Fruit fly (Drosophila melanogaster) whole organism, wandering third instar larva: Measurements from ENCODE around the gene CG32243.
A peak's percentile ranks its signal among the peaks of the same experiment; 100 is the strongest.

Experiments used
- Abd-B ChIP-seq: fragments of >200 bp; optimal IDR thresholded peaks from 2 replicates; lab custom pipeline; 2017; ENCODE audit warnings: missing biosample characterization, missing genetic modification characterization
- CG9705 ChIP-seq: fragments of 200-800 bp; sonication (Bioruptor generic); optimal IDR thresholded peaks from 2 replicates; lab custom pipeline; 2018; ENCODE audit warnings: missing biosample characterization, mild to moderate bottlenecking, missing genetic modification characterization
- CrebA ChIP-seq: fragments of 200-800 bp; sonication (Bioruptor generic); optimal IDR thresholded peaks from 2 replicates; lab custom pipeline; 2016; ENCODE audit warnings: missing biosample characterization, mild to moderate bottlenecking, missing genetic modification characterization, borderline replicate concordance
- Dfd ChIP-seq: fragments of >200 bp; optimal IDR thresholded peaks from 2 replicates; lab custom pipeline; 2017; ENCODE audit warnings: missing biosample characterization, missing genetic modification characterization
- Dif ChIP-seq: fragments of 200-275, 200-300 bp; sonication (Bioruptor generic); optimal IDR thresholded peaks from 2 replicates; lab custom pipeline; 2018; ENCODE audit warnings: missing biosample characterization, missing genetic modification characterization; ENCODE audit not compliant: partially characterized antibody
- GATAd ChIP-seq: sonication (Bioruptor generic); optimal IDR thresholded peaks from 2 replicates; lab custom pipeline; 2016; ENCODE audit warnings: missing biosample characterization, missing genetic modification characterization
- HLH106 ChIP-seq: fragments of 200-800 bp; optimal IDR thresholded peaks from 3 replicates; lab custom pipeline; 2019; ENCODE audit warnings: missing biosample characterization, mild to moderate bottlenecking, missing genetic modification characterization, moderate library complexity
- Hnf4 ChIP-seq: fragments of 200-800 bp; sonication (Bioruptor generic); optimal IDR thresholded peaks from 2 replicates; lab custom pipeline; 2016; ENCODE audit warnings: missing biosample characterization, mild to moderate bottlenecking, missing genetic modification characterization
- Hr78 ChIP-seq: fragments of >200 bp; optimal IDR thresholded peaks from 2 replicates; lab custom pipeline; 2017; ENCODE audit warnings: missing biosample characterization, missing genetic modification characterization
- Hr83 ChIP-seq: fragments of 200-300 bp; sonication (Bioruptor generic); optimal IDR thresholded peaks from 2 replicates; lab custom pipeline; 2016; ENCODE audit warnings: missing biosample characterization, mild to moderate bottlenecking, missing genetic modification characterization, moderate library complexity; ENCODE audit not compliant: poor library complexity, severe bottlenecking
- Jra ChIP-seq: sonication (Bioruptor generic); optimal IDR thresholded peaks from 2 replicates; lab custom pipeline; 2016; ENCODE audit warnings: missing biosample characterization, missing genetic modification characterization
- Mio ChIP-seq: sonication (Bioruptor generic); optimal IDR thresholded peaks from 2 replicates; lab custom pipeline; 2016; ENCODE audit warnings: missing biosample characterization, missing genetic modification characterization
- Myc ChIP-seq: fragments of >200 bp; optimal IDR thresholded peaks from 2 replicates; lab custom pipeline; 2017
- Rel ChIP-seq, 2 experiments: fragments of 200-800 bp; sonication (Bioruptor generic) in 1 of 2; optimal IDR thresholded peaks; 2 replicates in 1 of 2; 3 replicates in 1 of 2; lab custom pipeline; 2016 to 2019; ENCODE audit warnings: mild to moderate bottlenecking in 2 of 2, missing biosample characterization in 2 of 2, missing genetic modification characterization in 2 of 2, moderate library complexity in 1 of 2
- Sp1 ChIP-seq: fragments of 200-800 bp; sonication (Bioruptor generic); optimal IDR thresholded peaks from 3 replicates; lab custom pipeline; 2019; ENCODE audit warnings: missing biosample characterization, mild to moderate bottlenecking, missing genetic modification characterization, moderate library complexity
- Vsx2 ChIP-seq: fragments of 200-300, 225-300 bp; sonication (Bioruptor generic); optimal IDR thresholded peaks from 2 replicates; lab custom pipeline; 2018; ENCODE audit warnings: missing biosample characterization, missing genetic modification characterization; ENCODE audit not compliant: partially characterized antibody
- br ChIP-seq: fragments of 200-800 bp; sonication (Bioruptor generic); optimal IDR thresholded peaks from 2 replicates; lab custom pipeline; 2016; ENCODE audit warnings: missing biosample characterization, missing genetic modification characterization
- brk ChIP-seq: fragments of 200-800 bp; sonication (Bioruptor generic); optimal IDR thresholded peaks from 2 replicates; lab custom pipeline; 2016; ENCODE audit warnings: missing biosample characterization, mild to moderate bottlenecking, missing genetic modification characterization
- dl ChIP-seq, 2 experiments: fragments of 175-275, 200-275 bp in 1 of 2; fragments of 200-275 bp in 1 of 2; sonication (Bioruptor generic); optimal IDR thresholded peaks; lab custom pipeline; 2018; ENCODE audit warnings: mild to moderate bottlenecking in 2 of 2, missing biosample characterization in 2 of 2, missing genetic modification characterization in 2 of 2, moderate library complexity in 2 of 2; ENCODE audit not compliant: partially characterized antibody in 2 of 2, insufficient read depth in 1 of 2
- dmrt93B ChIP-seq: fragments of 200-800 bp; sonication (Bioruptor generic); optimal IDR thresholded peaks from 2 replicates; lab custom pipeline; 2018; ENCODE audit warnings: missing biosample characterization, mild to moderate bottlenecking, missing genetic modification characterization
- dsf ChIP-seq: sonication (Bioruptor generic); optimal IDR thresholded peaks from 2 replicates; lab custom pipeline; 2016; ENCODE audit warnings: missing biosample characterization, missing genetic modification characterization, borderline replicate concordance
- ey ChIP-seq: fragments of 200-800 bp; sonication (Bioruptor generic); optimal IDR thresholded peaks from 2 replicates; lab custom pipeline; 2016; ENCODE audit warnings: missing biosample characterization, missing genetic modification characterization
- foxo ChIP-seq, 2 experiments: fragments of 200-800 bp; sonication (Bioruptor generic); optimal IDR thresholded peaks; 2 replicates in 1 of 2; 3 replicates in 1 of 2; lab custom pipeline; 2016 to 2017; ENCODE audit warnings: missing biosample characterization in 2 of 2, missing genetic modification characterization in 2 of 2
- fru ChIP-seq: fragments of 200-800 bp; sonication (Bioruptor generic); optimal IDR thresholded peaks from 3 replicates; lab custom pipeline; 2016; ENCODE audit warnings: missing biosample characterization, mild to moderate bottlenecking, missing genetic modification characterization
- h ChIP-seq: fragments of 200-800 bp; sonication (Bioruptor generic); optimal IDR thresholded peaks from 3 replicates; lab custom pipeline; 2016; ENCODE audit warnings: missing biosample characterization, mild to moderate bottlenecking, missing genetic modification characterization
- jim ChIP-seq: fragments of 175-275, 200-325 bp; sonication (Bioruptor generic); optimal IDR thresholded peaks from 2 replicates; lab custom pipeline; 2016; ENCODE audit warnings: missing biosample characterization, mild to moderate bottlenecking, missing genetic modification characterization
- lola ChIP-seq: fragments of >200 bp; optimal IDR thresholded peaks from 2 replicates; lab custom pipeline; 2017; ENCODE audit warnings: missing biosample characterization, missing genetic modification characterization
- pan ChIP-seq: fragments of >200 bp; optimal IDR thresholded peaks from 2 replicates; lab custom pipeline; 2017
- psq ChIP-seq: fragments of 200-800 bp; sonication (Bioruptor generic); optimal IDR thresholded peaks from 3 replicates; lab custom pipeline; 2017; ENCODE audit warnings: missing biosample characterization, mild to moderate bottlenecking, missing genetic modification characterization, moderate library complexity
- rgr ChIP-seq: fragments of 200-800 bp; sonication (Bioruptor generic); optimal IDR thresholded peaks from 3 replicates; lab custom pipeline; 2016; ENCODE audit warnings: missing biosample characterization, mild to moderate bottlenecking, missing genetic modification characterization
- sage ChIP-seq: fragments of 200-800 bp; sonication (Bioruptor generic); optimal IDR thresholded peaks from 2 replicates; lab custom pipeline; 2016; ENCODE audit warnings: missing biosample characterization, mild to moderate bottlenecking, missing genetic modification characterization
- sv ChIP-seq: fragments of 200-800 bp; sonication (Bioruptor generic); optimal IDR thresholded peaks from 3 replicates; lab custom pipeline; 2016; ENCODE audit warnings: missing biosample characterization, missing genetic modification characterization
- tai ChIP-seq: sonication (Bioruptor generic); optimal IDR thresholded peaks from 2 replicates; lab custom pipeline; 2016; ENCODE audit warnings: missing biosample characterization, missing genetic modification characterization
- usp ChIP-seq: fragments of >200 bp; optimal IDR thresholded peaks from 2 replicates; lab custom pipeline; 2017; ENCODE audit warnings: missing biosample characterization, missing genetic modification characterization
- woc ChIP-seq: sonication (Bioruptor generic); optimal IDR thresholded peaks from 2 replicates; lab custom pipeline; 2016; ENCODE audit warnings: missing biosample characterization, mild to moderate bottlenecking, missing genetic modification characterization

Gene CG32243

DNA sequence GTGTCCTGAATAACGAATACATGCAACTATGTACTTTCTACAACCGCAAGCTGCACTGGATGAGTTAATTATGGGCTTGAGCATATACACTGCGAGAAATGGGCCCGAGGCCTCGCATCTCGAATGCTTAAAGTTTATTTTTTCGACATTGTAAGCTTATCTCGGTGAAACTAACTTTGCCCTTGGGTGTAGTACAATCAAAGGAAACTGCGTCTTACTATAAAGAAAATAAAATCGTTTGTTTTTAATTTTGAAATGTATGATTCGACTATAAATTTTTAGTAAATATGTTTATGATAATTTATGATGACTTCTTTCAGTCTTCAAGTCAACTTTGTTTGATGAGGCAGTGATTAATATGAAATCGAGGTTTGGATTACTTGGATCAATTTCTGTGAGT lies 4.7 kb upstream of the CG32243 start:
- TF ChIP-seq rgr (peak; percentile 24), fru (GFP tag; lab: Kevin White, UChicago) (peak; percentile 10), brk (GFP tag; lab: Kevin White, UChicago) (no peak), foxo (GFP tag; optimal IDR thresholded peaks at IDR 0.05; lab: Kevin White, UChicago) (peak in 1 of 2 experiments; percentile 11)

DNA sequence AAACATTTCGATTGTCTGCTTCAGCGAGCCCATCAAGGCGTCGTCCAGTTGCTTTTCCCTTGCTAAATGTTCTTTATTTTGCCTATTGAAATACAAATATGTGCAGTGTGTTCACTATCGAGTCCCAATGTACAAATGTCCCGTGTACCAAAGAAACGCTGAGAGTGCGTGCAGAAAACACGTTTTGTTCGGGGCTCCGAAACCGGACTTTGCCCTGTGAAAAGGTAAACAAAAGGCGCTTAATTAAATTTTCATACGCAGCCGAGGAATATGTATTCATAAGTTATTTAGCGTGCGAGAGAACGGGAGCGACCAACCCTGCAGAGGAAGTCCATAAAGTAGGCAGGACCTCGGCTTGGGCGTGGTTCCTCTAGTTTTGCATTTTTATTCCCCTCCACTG lies 4.1 kb upstream of the CG32243 start:
- TF ChIP-seq Hnf4 (GFP tag; lab: Kevin White, UChicago) = peak; percentile 48
- TF ChIP-seq sage (GFP tag; lab: Kevin White, UChicago) = no peak

DNA sequence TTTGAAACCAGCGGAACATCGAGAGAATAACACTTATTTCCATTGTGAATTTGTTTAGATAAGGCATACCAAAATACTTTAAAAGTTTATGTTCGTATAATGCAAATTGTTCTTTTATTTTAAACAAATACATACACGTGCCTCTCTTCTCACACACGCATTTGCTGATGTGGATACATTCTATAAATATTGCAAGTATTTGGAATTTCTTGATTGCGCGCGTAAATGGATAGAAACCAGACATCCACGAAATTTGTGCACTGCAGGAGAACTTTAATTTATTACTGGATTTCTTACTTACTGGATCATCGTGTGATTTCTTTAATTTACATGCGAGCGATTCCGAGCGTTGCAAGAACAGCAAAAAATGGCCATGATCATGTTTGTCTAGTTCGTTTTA lies 3.6 kb upstream of the CG32243 start:
- TF ChIP-seq jim (GFP tag; lab: Kevin White, UChicago) = no peak
- no peak for TF ChIP-seq CrebA (GFP tag; lab: Kevin White, UChicago)
- TF ChIP-seq Hnf4 (GFP tag; lab: Kevin White, UChicago) = no peak
- no peak for TF ChIP-seq Vsx2 (GFP tag; lab: Kevin White, UChicago)
- no peak for TF ChIP-seq GATAd (GFP tag; lab: Kevin White, UChicago)
- TF ChIP-seq brk (GFP tag; lab: Kevin White, UChicago) = no peak
- no peak for TF ChIP-seq psq
- no peak for TF ChIP-seq woc (GFP tag; lab: Kevin White, UChicago)
- no peak for TF ChIP-seq Myc
- TF ChIP-seq pan (lab: Kevin White, UChicago) = no peak
- TF ChIP-seq Dif (GFP tag; lab: Kevin White, UChicago) = no peak
- TF ChIP-seq rgr = no peak
- TF ChIP-seq usp (GFP tag; lab: Kevin White, UChicago) = no peak
- TF ChIP-seq dsf (GFP tag; lab: Kevin White, UChicago) = no peak
- TF ChIP-seq ey (GFP tag; lab: Kevin White, UChicago) = no peak
- TF ChIP-seq HLH106 = no peak
- TF ChIP-seq sv (GFP tag; lab: Kevin White, UChicago) = no peak
- TF ChIP-seq lola = no peak
- no peak for TF ChIP-seq Abd-B (GFP tag; lab: Kevin White, UChicago)

DNA sequence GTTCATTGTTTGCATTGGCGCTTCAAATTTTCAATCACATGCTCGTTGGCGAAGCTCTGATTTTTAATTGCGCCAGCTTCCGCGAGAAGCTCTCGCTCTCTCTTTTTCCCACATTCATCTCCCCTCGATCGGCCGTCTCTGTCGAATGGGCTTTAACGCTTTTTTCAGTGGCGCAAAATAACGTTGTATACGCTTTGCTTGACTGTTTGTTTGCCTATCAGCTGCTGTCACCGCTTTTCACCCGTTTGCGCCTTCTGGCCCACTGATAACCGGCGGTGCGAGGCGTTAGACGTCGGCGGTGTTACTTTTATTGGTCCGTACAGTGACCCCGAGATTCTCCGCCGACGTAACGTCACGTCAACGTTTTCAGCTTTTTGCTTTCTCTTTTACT lies 2.8 kb upstream of the CG32243 start:
- TF ChIP-seq jim (GFP tag; lab: Kevin White, UChicago) (no peak), HLH106 (peak; percentile 14), fru (GFP tag; lab: Kevin White, UChicago) (peak; percentile 78), GATAd (GFP tag; lab: Kevin White, UChicago) (peak; percentile 58), Jra (GFP tag; lab: Kevin White, UChicago) (no peak), tai (GFP tag; lab: Kevin White, UChicago) (peak; percentile 39), h (GFP tag; lab: Kevin White, UChicago) (peak; percentile 68), dsf (GFP tag; lab: Kevin White, UChicago) (no peak), Hnf4 (GFP tag; lab: Kevin White, UChicago) (peak; percentile 28), rgr (peak; percentile 12), br (GFP tag; lab: Kevin White, UChicago) (peak; percentile 28), Hr83 (GFP tag; lab: Kevin White, UChicago) (peak; percentile 79), Sp1 (GFP tag; lab: Kevin White, UChicago) (no peak), Dif (GFP tag; lab: Kevin White, UChicago) (peak; percentile 27), Rel (GFP tag; optimal IDR thresholded peaks at IDR 0.05; lab: Kevin White, UChicago) (no peak), Rel (tag; optimal IDR thresholded peaks at IDR 0.05; lab: Kevin White, UChicago) (peak; percentile 57)
- TF ChIP-seq, all 38 proteins: peak for 11

DNA sequence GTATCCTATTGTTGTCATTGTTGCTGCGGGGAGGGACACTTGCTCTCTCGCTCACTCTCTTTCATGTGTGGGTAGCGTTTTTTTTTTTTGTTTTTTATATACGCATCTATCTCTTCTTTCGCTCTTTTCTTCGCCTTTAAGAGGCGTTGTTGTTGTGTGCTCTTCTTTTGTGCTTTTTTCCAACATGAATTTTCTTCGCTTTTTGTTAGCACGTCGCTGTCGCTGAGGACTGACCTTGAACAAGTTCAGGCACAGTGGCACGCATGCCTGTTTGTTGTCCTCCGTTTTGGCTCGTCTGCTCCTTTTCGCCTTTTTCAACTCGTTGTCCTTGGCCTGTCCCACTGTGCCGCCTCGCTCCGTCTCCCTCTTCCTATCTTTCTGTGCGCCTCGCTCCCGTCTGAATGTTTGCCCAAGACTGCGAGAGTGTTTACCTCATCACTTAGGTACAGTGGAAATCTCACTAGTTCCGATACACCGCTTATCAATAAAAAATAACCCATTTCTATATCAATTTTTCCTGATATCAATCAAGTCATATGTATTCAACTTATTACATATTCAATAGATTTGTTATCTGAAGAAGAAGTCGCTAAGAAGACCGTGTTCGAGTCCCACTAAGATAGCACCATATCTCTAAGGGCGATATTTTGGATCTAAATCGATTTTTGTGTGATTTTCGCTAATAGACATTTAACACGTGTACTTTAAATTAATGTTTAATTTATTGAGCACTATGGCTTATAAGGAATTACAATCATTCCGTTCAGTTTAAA lies 2.2 kb upstream of the CG32243 start:
- TF ChIP-seq Myc (no peak), pan (lab: Kevin White, UChicago) (no peak), Rel (GFP tag; optimal IDR thresholded peaks at IDR 0.05; lab: Kevin White, UChicago) (no peak), Rel (tag; optimal IDR thresholded peaks at IDR 0.05; lab: Kevin White, UChicago) (peak; percentile 3), sv (GFP tag; lab: Kevin White, UChicago) (peak; percentile 22), dsf (GFP tag; lab: Kevin White, UChicago) (no peak), Jra (GFP tag; lab: Kevin White, UChicago) (peak; percentile 34), usp (GFP tag; lab: Kevin White, UChicago) (no peak), CG9705 (GFP tag; lab: Kevin White, UChicago) (peak; percentile 24), Hr78 (GFP tag; lab: Kevin White, UChicago) (no peak), sage (GFP tag; lab: Kevin White, UChicago) (peak; percentile 27), rgr (peak; percentile 77), psq (peak; percentile 67), Abd-B (GFP tag; lab: Kevin White, UChicago) (no peak), h (GFP tag; lab: Kevin White, UChicago) (peak; percentile 79), HLH106 (peak; percentile 56), brk (GFP tag; lab: Kevin White, UChicago) (no peak), Mio (GFP tag; lab: Kevin White, UChicago) (no peak), Vsx2 (GFP tag; lab: Kevin White, UChicago) (no peak), Dfd (GFP tag; lab: Kevin White, UChicago) (no peak), lola (no peak), jim (GFP tag; lab: Kevin White, UChicago) (no peak), foxo (GFP tag; optimal IDR thresholded peaks at IDR 0.05; lab: Kevin White, UChicago) (peak in 1 of 2 experiments; percentile 87), CrebA (GFP tag; lab: Kevin White, UChicago) (peak; percentile 49), dl (GFP tag; optimal IDR thresholded peaks at IDR 0.05; lab: Kevin White, UChicago; ENCODE audit: insufficient read depth in 1 of 2, partially characterized antibody in 2 of 2) (no peak), br (GFP tag; lab: Kevin White, UChicago) (peak; percentile 76), dmrt93B (GFP tag; lab: Kevin White, UChicago) (no peak)
